Worm (Caenorhabditis elegans) whole organism, L2 larva: ENCODE data around the gene B0244.10.

Source experiments
- C34F6.9 ChIP-seq: fragments of 150-350 bp; optimal IDR thresholded peaks from 2 replicates; lab custom pipeline; 2014; ENCODE audit warnings: missing biosample characterization, missing genetic modification characterization
- F13H6.1 ChIP-seq: sonication (generic microtip); optimal IDR thresholded peaks from 2 replicates; lab custom pipeline; 2016; ENCODE audit warnings: missing genetic modification characterization, missing compliant biosample characterization
- ZK546.5 ChIP-seq: sonication (generic microtip); optimal IDR thresholded peaks from 2 replicates; lab custom pipeline; 2017; ENCODE audit warnings: missing biosample characterization, missing genetic modification characterization
- ama-1 ChIP-seq: fragments of 150-350 bp; optimal IDR thresholded peaks from 2 replicates; lab custom pipeline; 2018; ENCODE audit warnings: inconsistent platforms
- ceh-16 ChIP-seq: fragments of 150-350 bp; optimal IDR thresholded peaks from 2 replicates; lab custom pipeline; 2014; ENCODE audit warnings: missing biosample characterization, missing genetic modification characterization
- ceh-82 ChIP-seq: fragments of 150-350 bp; optimal IDR thresholded peaks from 2 replicates; lab custom pipeline; 2014; ENCODE audit warnings: missing biosample characterization, missing genetic modification characterization
- crh-2 ChIP-seq: sonication (generic microtip); optimal IDR thresholded peaks from 2 replicates; lab custom pipeline; 2017; ENCODE audit warnings: missing biosample characterization, missing genetic modification characterization
- dmd-4 ChIP-seq: sonication (generic microtip); optimal IDR thresholded peaks from 2 replicates; lab custom pipeline; 2017; ENCODE audit warnings: missing biosample characterization, missing genetic modification characterization
- egl-27 ChIP-seq: sonication (generic microtip); optimal IDR thresholded peaks from 3 replicates; lab custom pipeline; 2017; ENCODE audit warnings: missing biosample characterization, missing genetic modification reagents, missing genetic modification characterization
- elt-1 ChIP-seq: fragments of 150-350 bp; optimal IDR thresholded peaks from 2 replicates; lab custom pipeline; 2014; ENCODE audit warnings: missing biosample characterization, missing genetic modification characterization
- fos-1 ChIP-seq: fragments of 150-350 bp; optimal IDR thresholded peaks from 2 replicates; lab custom pipeline; 2014; ENCODE audit warnings: missing biosample characterization, missing genetic modification characterization
- lin-11 ChIP-seq: fragments of 150-350 bp; sonication (generic microtip); optimal IDR thresholded peaks from 2 replicates; lab custom pipeline; 2014; ENCODE audit warnings: missing biosample characterization, missing genetic modification characterization, inconsistent platforms, mixed read lengths
- lin-13 ChIP-seq: fragments of 150-350 bp; optimal IDR thresholded peaks from 2 replicates; lab custom pipeline; 2014; ENCODE audit warnings: missing biosample characterization, missing genetic modification reagents, missing genetic modification characterization
- lsy-2 ChIP-seq, 2 experiments: fragments of 150-350 bp in 1 of 2; sonication (generic microtip) in 1 of 2; optimal IDR thresholded peaks; 2 replicates each; lab custom pipeline; 2014 to 2017; ENCODE audit warnings: missing biosample characterization in 2 of 2, missing genetic modification characterization in 2 of 2
- mab-5 ChIP-seq: fragments of 150-350 bp; optimal IDR thresholded peaks from 2 replicates; lab custom pipeline; 2014; ENCODE audit warnings: missing biosample characterization, missing genetic modification characterization
- mbf-1 ChIP-seq: sonication (generic microtip); optimal IDR thresholded peaks from 2 replicates; lab custom pipeline; 2017; ENCODE audit warnings: missing biosample characterization, missing genetic modification characterization
- mdl-1 ChIP-seq, 2 experiments: fragments of 150-350 bp in 1 of 2; sonication (generic microtip) in 1 of 2; optimal IDR thresholded peaks; 2 replicates each; lab custom pipeline; 2017; ENCODE audit warnings: missing biosample characterization in 2 of 2, missing genetic modification characterization in 2 of 2
- nhr-10 ChIP-seq: sonication (generic microtip); optimal IDR thresholded peaks from 2 replicates; lab custom pipeline; 2017; ENCODE audit warnings: missing biosample characterization, missing genetic modification characterization
- nhr-11 ChIP-seq: fragments of 150-350 bp; optimal IDR thresholded peaks from 2 replicates; lab custom pipeline; 2014; ENCODE audit warnings: missing biosample characterization, missing genetic modification characterization
- nhr-12 ChIP-seq: fragments of 150-350 bp; optimal IDR thresholded peaks from 2 replicates; lab custom pipeline; 2014; ENCODE audit warnings: missing biosample characterization, missing genetic modification characterization
- nhr-21 ChIP-seq: fragments of 150-350 bp; optimal IDR thresholded peaks from 2 replicates; lab custom pipeline; 2014; ENCODE audit warnings: missing biosample characterization, missing genetic modification characterization
- nhr-23 ChIP-seq: fragments of 150-350 bp; optimal IDR thresholded peaks from 2 replicates; lab custom pipeline; 2014; ENCODE audit warnings: missing biosample characterization, missing genetic modification reagents, missing genetic modification characterization
- nhr-6 ChIP-seq: fragments of 150-350 bp; optimal IDR thresholded peaks from 2 replicates; lab custom pipeline; 2014; ENCODE audit warnings: missing biosample characterization, missing genetic modification characterization
- nhr-77 ChIP-seq: fragments of 150-350 bp; optimal IDR thresholded peaks from 2 replicates; lab custom pipeline; 2014; ENCODE audit warnings: missing biosample characterization, missing genetic modification characterization
- peb-1 ChIP-seq: fragments of 150-350 bp; optimal IDR thresholded peaks from 2 replicates; lab custom pipeline; 2014; ENCODE audit warnings: missing biosample characterization, missing genetic modification characterization
- sem-4 ChIP-seq: fragments of 150-350 bp; optimal IDR thresholded peaks from 2 replicates; lab custom pipeline; 2014; ENCODE audit warnings: missing biosample characterization, missing genetic modification reagents, missing genetic modification characterization
- sma-3 ChIP-seq: sonication (generic microtip); optimal IDR thresholded peaks from 2 replicates; lab custom pipeline; 2016; ENCODE audit warnings: missing genetic modification reagents, missing genetic modification characterization, missing compliant biosample characterization
- sma-9 ChIP-seq, 2 experiments: fragments of 150-350 bp in 1 of 2; sonication (generic microtip) in 1 of 2; optimal IDR thresholded peaks; 2 replicates each; lab custom pipeline; 2014 to 2016; ENCODE audit warnings: missing genetic modification characterization in 2 of 2, mild to moderate bottlenecking in 1 of 2, missing biosample characterization in 1 of 2, missing compliant biosample characterization in 1 of 2, missing genetic modification reagents in 1 of 2, moderate library complexity in 1 of 2
- snpc-4 ChIP-seq: fragments of 150-350 bp; optimal IDR thresholded peaks from 2 replicates; lab custom pipeline; 2014; ENCODE audit warnings: missing biosample characterization, missing genetic modification characterization
- unc-55 ChIP-seq: fragments of 150-350 bp; sonication (generic microtip); optimal IDR thresholded peaks from 3 replicates; lab custom pipeline; 2014; ENCODE audit warnings: missing biosample characterization, missing genetic modification reagents, missing genetic modification characterization
- zag-1 ChIP-seq: fragments of 150-350 bp; optimal IDR thresholded peaks from 2 replicates; lab custom pipeline; 2014; ENCODE audit warnings: missing biosample characterization, missing genetic modification characterization
- ztf-1 ChIP-seq: fragments of 200-800 bp; sonication (Bioruptor generic); conservative IDR thresholded peaks from 2 replicates; pipeline ENCODE4 v1.3.6; 2022; ENCODE audit warnings: missing genetic modification characterization, missing compliant biosample characterization
- ztf-11 ChIP-seq: sonication (generic microtip); optimal IDR thresholded peaks from 2 replicates; lab custom pipeline; 2017; ENCODE audit warnings: missing biosample characterization, missing genetic modification characterization
- ztf-4 ChIP-seq: fragments of 150-350 bp; optimal IDR thresholded peaks from 2 replicates; lab custom pipeline; 2014; ENCODE audit warnings: missing biosample characterization, missing genetic modification characterization

Gene B0244.10

ce11 chrIII:5758519-5759099 lies 23.7 kb downstream of the B0244.10 start (continued):
- TF ChIP-seq ztf-11 (tag; lab: Kevin White, UChicago) = no peak
- TF ChIP-seq lin-11 (tag; lab: Kevin White, UChicago) = peak; percentile 41
- peak; percentile 43 for TF ChIP-seq nhr-6 (tag; lab: Kevin White, UChicago)
- no peak for TF ChIP-seq ceh-82 (tag; lab: Kevin White, UChicago)
- no peak for TF ChIP-seq dmd-4 (tag; lab: Kevin White, UChicago)
- TF ChIP-seq snpc-4 (tag; lab: Kevin White, UChicago) = no peak

- no peak for TF ChIP-seq elt-1 (tag; lab: Kevin White, UChicago)
- peak; percentile 32 for TF ChIP-seq unc-55 (GFP tag; lab: Kevin White, UChicago)
- peak; percentile 2 for TF ChIP-seq C34F6.9 (tag; lab: Kevin White, UChicago)
- peak; percentile 36 for TF ChIP-seq sem-4 (tag; lab: Kevin White, UChicago)
These were observed 25.8 kb downstream of the B0244.10 start for ce11 chrIII:5760721-5761120.

- no peak for TF ChIP-seq ztf-4 (tag; lab: Kevin White, UChicago)
- no peak for TF ChIP-seq ztf-11 (tag; lab: Kevin White, UChicago)
- peak; percentile 2 for TF ChIP-seq sma-3
- TF ChIP-seq sem-4 (tag; lab: Kevin White, UChicago) = no peak
These were observed 26.9 kb downstream of the B0244.10 start for ce11 chrIII:5761886-5762285.

ce11 chrIII:5763988-5764387 lies 29.0 kb downstream of the B0244.10 start:
- TF ChIP-seq sma-9 (GFP tag; optimal IDR thresholded peaks at IDR 0.05; lab: Kevin White, UChicago) (peak; percentile 14), sma-9 (tag; optimal IDR thresholded peaks at IDR 0.05; lab: Kevin White, UChicago) (no peak), zag-1 (no peak), C34F6.9 (tag; lab: Kevin White, UChicago) (peak; percentile 1), fos-1 (tag; lab: Kevin White, UChicago) (no peak), nhr-6 (tag; lab: Kevin White, UChicago) (no peak), ztf-1 (no peak), egl-27 (tag; lab: Kevin White, UChicago) (no peak), nhr-10 (no peak), mab-5 (tag; lab: Kevin White, UChicago) (no peak), ztf-11 (tag; lab: Kevin White, UChicago) (no peak), dmd-4 (tag; lab: Kevin White, UChicago) (no peak), unc-55 (GFP tag; lab: Kevin White, UChicago) (peak; percentile 49), mdl-1 (tag; optimal IDR thresholded peaks at IDR 0.05; lab: Kevin White, UChicago) (no peak), nhr-21 (tag; lab: Kevin White, UChicago) (peak; percentile 22), lsy-2 (tag; optimal IDR thresholded peaks at IDR 0.05; lab: Kevin White, UChicago) (peak in 1 of 2 experiments; percentile 32)

ce11 chrIII:5769726-5770235 lies 34.8 kb downstream of the B0244.10 start, which contains the start of gene cutl-23:
TSS of gene cutl-23 (plus strand) at chrIII:5770185.
- no peak for TF ChIP-seq ama-1 (lab: Kevin White, UChicago)
- peak; percentile 12 for TF ChIP-seq sma-3
- peak; percentile 21 for TF ChIP-seq F13H6.1 (tag; lab: Kevin White, UChicago)
- no peak for TF ChIP-seq peb-1 (tag; lab: Kevin White, UChicago)
- TF ChIP-seq ZK546.5 (tag; lab: Kevin White, UChicago) = no peak
- no peak for TF ChIP-seq elt-1 (tag; lab: Kevin White, UChicago)
- no peak for TF ChIP-seq nhr-77
- peak; percentile 25 for TF ChIP-seq sma-9 (GFP tag; optimal IDR thresholded peaks at IDR 0.05; lab: Kevin White, UChicago)
- TF ChIP-seq sma-9 (tag; optimal IDR thresholded peaks at IDR 0.05; lab: Kevin White, UChicago) = no peak

- no peak for TF ChIP-seq nhr-11 (tag; lab: Kevin White, UChicago)
- TF ChIP-seq ceh-16 (tag; lab: Kevin White, UChicago) = no peak
- no peak for TF ChIP-seq nhr-12 (tag; lab: Kevin White, UChicago)
- TF ChIP-seq lin-13 = no peak
- TF ChIP-seq nhr-23 (tag; lab: Kevin White, UChicago) = no peak
- TF ChIP-seq sma-9 (GFP tag; optimal IDR thresholded peaks at IDR 0.05; lab: Kevin White, UChicago) = no peak
- no peak for TF ChIP-seq sma-9 (tag; optimal IDR thresholded peaks at IDR 0.05; lab: Kevin White, UChicago)
- TF ChIP-seq ama-1 (lab: Kevin White, UChicago) = no peak
- no peak for TF ChIP-seq mab-5 (tag; lab: Kevin White, UChicago)
- TF ChIP-seq mbf-1 (tag; lab: Kevin White, UChicago) = no peak
- TF ChIP-seq nhr-6 (tag; lab: Kevin White, UChicago) = no peak
- TF ChIP-seq crh-2 (tag; lab: Kevin White, UChicago) = no peak
- no peak for TF ChIP-seq zag-1
These were observed 47.1 kb downstream of the B0244.10 start for ce11 chrIII:5782080-5782479.
